Worm (Caenorhabditis elegans): ENCODE data around the gene exo-1.

- TF ChIP-seq egl-27 (tag; optimal IDR thresholded peaks at IDR 0.05), result no peak
- no peak for TF ChIP-seq nhr-129 (tag; optimal IDR thresholded peaks at IDR 0.05)
- TF ChIP-seq lsy-2 (tag; optimal IDR thresholded peaks at IDR 0.05), result no peak
- TF ChIP-seq ama-1 (optimal IDR thresholded peaks at IDR 0.05), result no peak
- no peak for TF ChIP-seq unc-62 (GFP tag; optimal IDR thresholded peaks at IDR 0.05)
These were observed 34.7 kb upstream of the exo-1 start for ce11 chrIII:13388621-13389020.
